ENCODE assay signal across 1 fruit fly cellular context in the genomic region with DNA sequence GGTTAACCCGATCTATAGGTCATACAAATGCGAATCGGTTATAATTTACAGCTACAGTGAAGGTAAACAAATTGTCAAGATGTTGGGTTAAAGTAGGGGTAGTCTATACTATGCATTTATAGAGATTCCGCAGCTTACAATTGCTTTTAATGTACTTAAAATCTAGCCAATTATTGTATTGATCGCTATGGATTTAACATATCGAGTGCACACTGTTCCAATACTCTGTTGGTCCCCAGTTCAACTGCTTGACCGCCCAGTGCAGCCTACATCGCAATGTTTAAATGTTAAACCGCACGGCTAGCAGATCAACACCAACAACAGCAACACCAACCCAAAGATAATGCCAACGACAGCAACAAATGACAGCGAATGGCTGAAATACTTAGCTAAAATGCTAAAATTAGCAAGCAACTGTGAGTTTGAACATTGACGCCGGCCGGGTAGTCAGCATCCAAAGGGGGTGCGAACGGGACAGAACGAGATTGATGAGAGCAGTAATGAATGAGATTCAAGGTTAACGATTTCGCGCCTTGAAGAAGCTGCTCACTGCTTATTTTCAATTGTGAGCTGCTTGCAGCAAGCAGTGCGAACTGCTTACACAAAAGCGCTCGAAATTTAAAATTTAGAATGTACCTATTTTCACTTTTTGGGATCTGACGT.
TF ChIP-seq lines count a peak whose summit lies in the region.

No protein-coding gene starts in this region.

TF ChIP-seq in whole organism, embryonic, 481 proteins besides CTCF, POLR2A, EP300 and RAD21 (continued from another document and continues in another):
- TF ChIP-seq CG42726 (GFP tag; IDR thresholded peaks at IDR 0.05; lab: Robert Waterston, UW; ENCODE audit: partially characterized antibody) (peak; percentile 87), CG15601 (tag; optimal IDR thresholded peaks at IDR 0.05; lab: Kevin White, UChicago) (no peak), Atf3 (GFP tag; optimal IDR thresholded peaks at IDR 0.05; lab: Kevin White, UChicago) (peak; percentile 69), Usf (GFP tag; optimal IDR thresholded peaks at IDR 0.05; lab: Kevin White, UChicago) (no peak), Bdp1 (GFP tag; optimal IDR thresholded peaks at IDR 0.05; lab: Kevin White, UChicago) (no peak), NFAT (GFP tag; IDR thresholded peaks at IDR 0.05; lab: Robert Waterston, UW) (peak; percentile 35), sim (GFP tag; IDR thresholded peaks at IDR 0.05; lab: Robert Waterston, UW) (no peak), D (optimal IDR thresholded peaks at IDR 0.05; lab: Kevin White, UChicago) (peak; percentile 57), D (GFP tag; optimal IDR thresholded peaks at IDR 0.05; lab: Kevin White, UChicago) (no peak), Dad (GFP tag; optimal IDR thresholded peaks at IDR 0.05; lab: Kevin White, UChicago) (no peak), CG16779 (GFP tag; IDR thresholded peaks at IDR 0.05; lab: Robert Waterston, UW) (no peak), chinmo (GFP tag; IDR thresholded peaks at IDR 0.05; lab: Robert Waterston, UW; ENCODE audit: partially characterized antibody) (peak; percentile 96), CG11093 (GFP tag; IDR thresholded peaks at IDR 0.05; lab: Robert Waterston, UW) (no peak), zen (tag; optimal IDR thresholded peaks at IDR 0.05; lab: Kevin White, UChicago) (no peak), psq (GFP tag; optimal IDR thresholded peaks at IDR 0.05; lab: Kevin White, UChicago) (no peak), kay (GFP tag; optimal IDR thresholded peaks at IDR 0.05; lab: Kevin White, UChicago) (no peak), CG13894 (tag; optimal IDR thresholded peaks at IDR 0.05; lab: Kevin White, UChicago) (peak; percentile 72), Sox100B (GFP tag; optimal IDR thresholded peaks at IDR 0.05; lab: Kevin White, UChicago) (no peak), CG7556 (GFP tag; optimal IDR thresholded peaks at IDR 0.05; lab: Kevin White, UChicago) (no peak), CG2120 (GFP tag; optimal IDR thresholded peaks at IDR 0.05; lab: Kevin White, UChicago) (no peak), CG9215 (GFP tag; IDR thresholded peaks at IDR 0.05; lab: Robert Waterston, UW) (no peak; the same call in 1 of the 2 replicates), sens-2 (GFP tag; IDR thresholded peaks at IDR 0.05; lab: Robert Waterston, UW) (peak; percentile 36; the same call in 1 of the 2 replicates), CG2129 (GFP tag; IDR thresholded peaks at IDR 0.05; lab: Robert Waterston, UW; ENCODE audit: partially characterized antibody) (no peak), CG9797 (GFP tag; optimal IDR thresholded peaks at IDR 0.05; lab: Kevin White, UChicago) (no peak), CG12236 (GFP tag; optimal IDR thresholded peaks at IDR 0.05; lab: Kevin White, UChicago) (no peak), CG34422 (GFP tag; IDR thresholded peaks at IDR 0.05; lab: Robert Waterston, UW) (peak; percentile 59; the same call in 1 of the 3 replicates), Oaz (GFP tag; IDR thresholded peaks at IDR 0.05; lab: Robert Waterston, UW) (0 out of 2 replicates have a peak, but pooled peaks have one; percentile 6), CG10959 (GFP tag; IDR thresholded peaks at IDR 0.05; lab: Robert Waterston, UW) (peak; percentile 29), yki (optimal IDR thresholded peaks at IDR 0.05; lab: Kevin White, UChicago) (peak; percentile 21), luna (GFP tag; optimal IDR thresholded peaks at IDR 0.05; lab: Kevin White, UChicago) (no peak), Optix (GFP tag; IDR thresholded peaks at IDR 0.05; lab: Robert Waterston, UW) (peak; percentile 23; the same call in 2 of the 3 replicates), Rx (GFP tag; IDR thresholded peaks at IDR 0.05; lab: Robert Waterston, UW) (peak; percentile 76), ttk (GFP tag; IDR thresholded peaks at IDR 0.05; lab: Robert Waterston, UW) (no peak; the same call in 1 of the 2 replicates), CG10565 (GFP tag; optimal IDR thresholded peaks at IDR 0.05; lab: Kevin White, UChicago) (no peak), tup (GFP tag; optimal IDR thresholded peaks at IDR 0.05; lab: Kevin White, UChicago) (no peak), bab2 (GFP tag; optimal IDR thresholded peaks at IDR 0.05; lab: Kevin White, UChicago) (no peak), CG12299 (tag; optimal IDR thresholded peaks at IDR 0.05; lab: Kevin White, UChicago) (no peak), CG13123 (GFP tag; optimal IDR thresholded peaks at IDR 0.05; lab: Kevin White, UChicago) (no peak), CG2199 (GFP tag; IDR thresholded peaks at IDR 0.05; lab: Robert Waterston, UW) (peak; percentile 93), CG2678 (tag; optimal IDR thresholded peaks at IDR 0.05; lab: Kevin White, UChicago) (no peak), mam (GFP tag; optimal IDR thresholded peaks at IDR 0.05; lab: Kevin White, UChicago) (no peak), CG7357 (GFP tag; IDR thresholded peaks at IDR 0.05; lab: Robert Waterston, UW) (no peak; the same call in 2 of the 3 replicates), CG7372 (GFP tag; IDR thresholded peaks at IDR 0.05; lab: Robert Waterston, UW) (no peak), HLH54F (GFP tag; optimal IDR thresholded peaks at IDR 0.05; lab: Kevin White, UChicago) (no peak), CG3281 (GFP tag; optimal IDR thresholded peaks at IDR 0.05; lab: Kevin White, UChicago) (no peak), Dll (GFP tag; IDR thresholded peaks at IDR 0.05; lab: Robert Waterston, UW; ENCODE audit: partially characterized antibody) (no peak), CG17568 (GFP tag; optimal IDR thresholded peaks at IDR 0.05; lab: Kevin White, UChicago) (no peak), gcm2 (GFP tag; optimal IDR thresholded peaks at IDR 0.05; lab: Kevin White, UChicago) (no peak), knrl (GFP tag; IDR thresholded peaks at IDR 0.05; lab: Robert Waterston, UW; ENCODE audit: partially characterized antibody) (peak; percentile 63; the same call in 1 of the 3 replicates), CG10366 (GFP tag; IDR thresholded peaks at IDR 0.05; lab: Robert Waterston, UW) (peak; percentile 34), ab (GFP tag; optimal IDR thresholded peaks at IDR 0.05; lab: Kevin White, UChicago) (no peak), CG13424 (tag; optimal IDR thresholded peaks at IDR 0.05; lab: Kevin White, UChicago) (no peak), CG1832 (GFP tag; optimal IDR thresholded peaks at IDR 0.05; lab: Kevin White, UChicago) (peak; percentile 50), nerfin-2 (GFP tag; IDR thresholded peaks at IDR 0.05; lab: Robert Waterston, UW; ENCODE audit: partially characterized antibody) (0 out of 2 replicates have a peak, but pooled peaks have one; percentile 41), CG17186 (GFP tag; optimal IDR thresholded peaks at IDR 0.05; lab: Kevin White, UChicago) (no peak), Awh (GFP tag; IDR thresholded peaks at IDR 0.05; lab: Robert Waterston, UW) (peak; percentile 8; the same call in 1 of the 2 replicates), Ada2b (GFP tag; IDR thresholded peaks at IDR 0.05; lab: Robert Waterston, UW) (peak; percentile 56; the same call in 1 of the 2 replicates), CG4707 (GFP tag; optimal IDR thresholded peaks at IDR 0.05; lab: Kevin White, UChicago) (no peak), CG1529 (GFP tag; optimal IDR thresholded peaks at IDR 0.05; lab: Kevin White, UChicago) (no peak), CG1024 (GFP tag; IDR thresholded peaks at IDR 0.05; lab: Robert Waterston, UW) (0 out of 2 replicates have a peak, but pooled peaks have one; percentile 11), B-H1 (GFP tag; IDR thresholded peaks at IDR 0.05; lab: Robert Waterston, UW) (peak; percentile 39), fru (optimal IDR thresholded peaks at IDR 0.05; lab: Kevin White, UChicago) (no peak), CG11247 (GFP tag; IDR thresholded peaks at IDR 0.05; lab: Robert Waterston, UW) (no peak), CG12104 (GFP tag; optimal IDR thresholded peaks at IDR 0.05; lab: Kevin White, UChicago) (no peak), CG7786 (GFP tag; optimal IDR thresholded peaks at IDR 0.05; lab: Kevin White, UChicago) (no peak), Sox102F (GFP tag; optimal IDR thresholded peaks at IDR 0.05; lab: Kevin White, UChicago) (no peak), z (GFP tag; IDR thresholded peaks at IDR 0.05; lab: Robert Waterston, UW) (no peak), jing (GFP tag; optimal IDR thresholded peaks at IDR 0.05; lab: Kevin White, UChicago) (no peak), grn (GFP tag; optimal IDR thresholded peaks at IDR 0.05; lab: Kevin White, UChicago) (no peak), maf-S (GFP tag; optimal IDR thresholded peaks at IDR 0.05; lab: Kevin White, UChicago) (no peak), CG6254 (GFP tag; optimal IDR thresholded peaks at IDR 0.05; lab: Kevin White, UChicago) (no peak), tx (GFP tag; optimal IDR thresholded peaks at IDR 0.05; lab: Kevin White, UChicago) (no peak), dmrt11E (tag; optimal IDR thresholded peaks at IDR 0.05; lab: Kevin White, UChicago) (no peak), MESR4 (GFP tag; optimal IDR thresholded peaks at IDR 0.05; lab: Kevin White, UChicago) (no peak), gcm (GFP tag; optimal IDR thresholded peaks at IDR 0.05; lab: Kevin White, UChicago) (no peak), CG8478 (optimal IDR thresholded peaks at IDR 0.05; lab: Kevin White, UChicago) (peak; percentile 92), CG4404 (GFP tag; IDR thresholded peaks at IDR 0.05; lab: Robert Waterston, UW) (peak; percentile 29; the same call in 1 of the 2 replicates), HmgZ (tag; optimal IDR thresholded peaks at IDR 0.05; lab: Kevin White, UChicago) (peak; percentile 17), chif (GFP tag; optimal IDR thresholded peaks at IDR 0.05; lab: Kevin White, UChicago) (no peak), shn (GFP tag; optimal IDR thresholded peaks at IDR 0.05; lab: Kevin White, UChicago) (no peak), tap (tag; optimal IDR thresholded peaks at IDR 0.05; lab: Kevin White, UChicago) (no peak), aop (GFP tag; IDR thresholded peaks at IDR 0.05; lab: Robert Waterston, UW) (0 out of 2 replicates have a peak, but pooled peaks have one; percentile 43), lola (GFP tag; optimal IDR thresholded peaks at IDR 0.05; lab: Kevin White, UChicago) (peak in 1 of 3 experiments; percentile 55), Hr78 (GFP tag; optimal IDR thresholded peaks at IDR 0.05; lab: Kevin White, UChicago) (peak in 1 of 2 experiments; percentile 71), CG10147 (GFP tag; optimal IDR thresholded peaks at IDR 0.05; lab: Kevin White, UChicago) (no peak), CG4730 (GFP tag; IDR thresholded peaks at IDR 0.05; lab: Robert Waterston, UW) (peak; percentile 24), eyg (GFP tag; optimal IDR thresholded peaks at IDR 0.05; lab: Kevin White, UChicago) (no peak), CG10543 (GFP tag; optimal IDR thresholded peaks at IDR 0.05; lab: Kevin White, UChicago) (peak; percentile 64), CG30403 (GFP tag; optimal IDR thresholded peaks at IDR 0.05; lab: Kevin White, UChicago) (no peak), dm (GFP tag; optimal IDR thresholded peaks at IDR 0.05; lab: Kevin White, UChicago) (no peak), Trl (optimal IDR thresholded peaks at IDR 0.05; lab: Kevin White, UChicago) (peak in 1 of 2 experiments; percentile 29), Trl (GFP tag; optimal IDR thresholded peaks at IDR 0.05; lab: Kevin White, UChicago) (peak; percentile 41), CG12769 (tag; optimal IDR thresholded peaks at IDR 0.05; lab: Kevin White, UChicago) (peak; percentile 21), CG9932 (GFP tag; IDR thresholded peaks at IDR 0.05; lab: Robert Waterston, UW) (peak; percentile 4; the same call in 1 of the 2 replicates), CG6765 (GFP tag; optimal IDR thresholded peaks at IDR 0.05; lab: Kevin White, UChicago) (no peak), CG12659 (GFP tag; optimal IDR thresholded peaks at IDR 0.05; lab: Kevin White, UChicago) (no peak), CG11085 (GFP tag; IDR thresholded peaks at IDR 0.05; lab: Robert Waterston, UW) (peak; percentile 51), caup (GFP tag; optimal IDR thresholded peaks at IDR 0.05; lab: Kevin White, UChicago; ENCODE audit: severe bottlenecking) (no peak), CG8089 (GFP tag; optimal IDR thresholded peaks at IDR 0.05; lab: Kevin White, UChicago) (no peak), CG3163 (GFP tag; optimal IDR thresholded peaks at IDR 0.05; lab: Kevin White, UChicago) (no peak), B-H2 (GFP tag; optimal IDR thresholded peaks at IDR 0.05; lab: Kevin White, UChicago) (peak; percentile 13), dimm (GFP tag; IDR thresholded peaks at IDR 0.05; lab: Robert Waterston, UW) (no peak), CG7987 (GFP tag; optimal IDR thresholded peaks at IDR 0.05; lab: Kevin White, UChicago) (no peak), H15 (GFP tag; IDR thresholded peaks at IDR 0.05; lab: Robert Waterston, UW) (peak; percentile 48; the same call in 2 of the 3 replicates), CG17385 (GFP tag; optimal IDR thresholded peaks at IDR 0.05; lab: Kevin White, UChicago) (no peak), D19B (GFP tag; optimal IDR thresholded peaks at IDR 0.05; lab: Kevin White, UChicago) (no peak), her (GFP tag; optimal IDR thresholded peaks at IDR 0.05; lab: Kevin White, UChicago) (no peak), Poxn (GFP tag; IDR thresholded peaks at IDR 0.05; lab: Robert Waterston, UW) (no peak), scrt (GFP tag; optimal IDR thresholded peaks at IDR 0.05; lab: Kevin White, UChicago) (no peak), CG17361 (GFP tag; IDR thresholded peaks at IDR 0.05; lab: Robert Waterston, UW) (peak; percentile 5; the same call in 1 of the 3 replicates), CG3847 (GFP tag; IDR thresholded peaks at IDR 0.05; lab: Robert Waterston, UW) (no peak), ftz-f1 (GFP tag; optimal IDR thresholded peaks at IDR 0.05; lab: Kevin White, UChicago) (peak; percentile 100), Camta (GFP tag; optimal IDR thresholded peaks at IDR 0.05; lab: Kevin White, UChicago) (no peak), Nf-YC (tag; optimal IDR thresholded peaks at IDR 0.05; lab: Kevin White, UChicago) (peak; percentile 20), CG6654 (GFP tag; optimal IDR thresholded peaks at IDR 0.05; lab: Kevin White, UChicago) (peak; percentile 86), nmo (GFP tag; optimal IDR thresholded peaks at IDR 0.05; lab: Kevin White, UChicago) (peak; percentile 2), tna (GFP tag; IDR thresholded peaks at IDR 0.05; lab: Robert Waterston, UW; ENCODE audit: partially characterized antibody) (peak; percentile 19; the same call in 1 of the 2 replicates), CG17612 (GFP tag; IDR thresholded peaks at IDR 0.05; lab: Robert Waterston, UW) (peak; percentile 44), sna (GFP tag; IDR thresholded peaks at IDR 0.05; lab: Robert Waterston, UW; ENCODE audit: partially characterized antibody) (no peak), CG12942 (GFP tag; optimal IDR thresholded peaks at IDR 0.05; lab: Kevin White, UChicago) (no peak), ems (GFP tag; optimal IDR thresholded peaks at IDR 0.05; lab: Kevin White, UChicago) (no peak), CG17328 (GFP tag; IDR thresholded peaks at IDR 0.05; lab: Robert Waterston, UW) (peak; percentile 64), crol (GFP tag; IDR thresholded peaks at IDR 0.05; lab: Robert Waterston, UW) (no peak; the same call in none of the 2 replicates)
